Comparison of ENCODE assay signal across 7 worm cellular contexts in the genomic region with DNA sequence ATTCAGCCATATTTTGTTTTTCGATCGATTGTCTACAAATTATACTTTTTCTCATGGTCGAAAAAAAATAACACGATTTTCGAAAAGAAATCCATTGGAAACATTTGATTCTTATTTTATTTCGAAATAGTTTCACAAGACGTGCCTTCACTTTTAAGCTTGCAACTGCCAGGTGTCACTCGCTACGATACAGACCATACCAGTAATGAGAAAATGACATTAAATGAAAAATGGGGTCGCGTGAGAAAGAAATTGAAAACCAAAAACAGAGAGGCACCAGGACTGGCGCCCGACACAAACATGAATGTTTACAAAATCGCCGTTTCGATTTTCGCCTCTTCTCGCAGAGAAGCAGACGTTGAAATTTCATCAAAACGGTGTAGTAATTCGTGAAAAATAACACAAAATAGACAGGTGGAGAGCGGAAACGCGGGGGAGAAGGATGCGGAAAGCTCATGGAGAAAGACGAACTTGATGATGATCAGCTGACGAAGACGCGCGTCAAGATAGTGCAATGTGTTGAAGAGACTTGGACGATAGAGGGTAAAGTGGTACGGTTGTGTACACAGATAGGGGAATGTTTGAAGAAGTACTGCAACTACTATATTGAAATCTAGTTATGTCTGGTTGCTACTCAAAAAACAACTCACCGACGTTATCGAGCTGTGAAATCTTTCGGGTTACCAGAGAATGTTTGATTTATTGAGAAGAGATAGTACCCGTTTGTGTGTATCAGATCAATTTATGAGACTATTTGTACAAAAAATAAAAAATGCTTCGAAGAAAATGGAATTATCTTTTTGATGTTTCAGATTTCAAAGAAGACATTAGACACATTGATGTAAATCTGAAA.
TF ChIP-seq lines count a peak whose summit lies in the region.

No protein-coding gene starts in this region.

TF ChIP-seq in whole organism, L1 larva, 84 proteins besides CTCF, POLR2A, EP300 and RAD21 (continues in another document):
- peak in 1 of 2 experiments; percentile 45 for TF ChIP-seq lin-35 (GFP tag; optimal IDR thresholded peaks at IDR 0.05; lab: Kevin White, UChicago)
- TF ChIP-seq snu-23 (GFP tag; optimal IDR thresholded peaks at IDR 0.05; lab: Kevin White, UChicago): peak; percentile 6
- no peak for TF ChIP-seq Y116A8C.19 (tag; optimal IDR thresholded peaks at IDR 0.05; lab: Kevin White, UChicago; ENCODE audit: borderline replicate concordance)
- TF ChIP-seq lsy-2 (tag; optimal IDR thresholded peaks at IDR 0.05; lab: Kevin White, UChicago): peak in 1 of 2 experiments; percentile 30
- no peak for TF ChIP-seq nhr-11 (tag; optimal IDR thresholded peaks at IDR 0.05; lab: Kevin White, UChicago)
- TF ChIP-seq C04F5.9 (tag; optimal IDR thresholded peaks at IDR 0.05; lab: Kevin White, UChicago): no peak
- TF ChIP-seq nhr-19 (GFP tag; conservative IDR thresholded peaks at IDR 0.05; lab: Robert Waterston, UW): no peak
- TF ChIP-seq nhr-71 (tag; optimal IDR thresholded peaks at IDR 0.05; lab: Kevin White, UChicago): peak; percentile 19
- peak; percentile 83 for TF ChIP-seq nhr-85 (tag; lab: Kevin White, UChicago)
- TF ChIP-seq swsn-7 (tag; optimal IDR thresholded peaks at IDR 0.05; lab: Kevin White, UChicago): no peak
- peak; percentile 25 for TF ChIP-seq nhr-20 (tag; optimal IDR thresholded peaks at IDR 0.05; lab: Kevin White, UChicago)

TF ChIP-seq in whole organism, L2 larva, 48 proteins besides CTCF, POLR2A, EP300 and RAD21:
- TF ChIP-seq F13H6.1 (tag; optimal IDR thresholded peaks at IDR 0.05; lab: Kevin White, UChicago) (peak; percentile 46), nhr-6 (tag; optimal IDR thresholded peaks at IDR 0.05; lab: Kevin White, UChicago) (no peak), nhr-25 (tag; optimal IDR thresholded peaks at IDR 0.05; lab: Kevin White, UChicago) (peak; percentile 4), elt-3 (tag; optimal IDR thresholded peaks at IDR 0.05; lab: Kevin White, UChicago) (no peak), nhr-129 (tag; optimal IDR thresholded peaks at IDR 0.05; lab: Kevin White, UChicago) (peak; percentile 21), lsy-2 (tag; optimal IDR thresholded peaks at IDR 0.05; lab: Kevin White, UChicago) (no peak)

TF ChIP-seq in whole organism, L3 larva, 47 proteins besides CTCF, POLR2A, EP300 and RAD21:
- TF ChIP-seq elt-1 (tag; optimal IDR thresholded peaks at IDR 0.05; lab: Kevin White, UChicago) (peak; percentile 81), pha-4 (tag; optimal IDR thresholded peaks at IDR 0.05; lab: Kevin White, UChicago) (peak; percentile 87), nhr-12 (tag; optimal IDR thresholded peaks at IDR 0.05; lab: Kevin White, UChicago) (no peak)

TF ChIP-seq in whole organism, L4 larva, 104 proteins besides CTCF, POLR2A, EP300 and RAD21 (continues in another document):
- TF ChIP-seq unc-62 (GFP tag; optimal IDR thresholded peaks at IDR 0.05 in 1 of 2; lab: Kevin White, UChicago): peak in 1 of 2 experiments; percentile 60
- no peak for TF ChIP-seq unc-62 (tag; optimal IDR thresholded peaks at IDR 0.05; lab: Kevin White, UChicago)
- TF ChIP-seq zfp-2 (tag; optimal IDR thresholded peaks at IDR 0.05; lab: Kevin White, UChicago): no peak
- no peak for TF ChIP-seq mes-2 (tag; optimal IDR thresholded peaks at IDR 0.05; lab: Kevin White, UChicago; ENCODE audit: poor library complexity, severe bottlenecking)
- TF ChIP-seq hlh-30 (tag; optimal IDR thresholded peaks at IDR 0.05; lab: Kevin White, UChicago; ENCODE audit: insufficient read depth): peak; percentile 49
- TF ChIP-seq nhr-6 (tag; optimal IDR thresholded peaks at IDR 0.05; lab: Kevin White, UChicago): peak; percentile 49
- TF ChIP-seq hmg-1.1 (GFP tag; IDR thresholded peaks at IDR 0.05; lab: Robert Waterston, UW): peak; percentile 32; the same call in 1 of the 2 replicates
- TF ChIP-seq mdl-1 (tag; optimal IDR thresholded peaks at IDR 0.05; lab: Kevin White, UChicago): peak in 1 of 2 experiments; percentile 27
- TF ChIP-seq madf-9 (GFP tag; conservative IDR thresholded peaks at IDR 0.05; lab: Robert Waterston, UW): peak; percentile 49; the same call in 1 of the 2 replicates
- TF ChIP-seq hlh-11 (tag; optimal IDR thresholded peaks at IDR 0.05; lab: Kevin White, UChicago): peak; percentile 59
- TF ChIP-seq mxl-2 (GFP tag; conservative IDR thresholded peaks at IDR 0.05; lab: Robert Waterston, UW): no peak
- peak in 1 of 2 experiments; percentile 44 for TF ChIP-seq daf-16 (GFP tag; optimal IDR thresholded peaks at IDR 0.05; lab: Kevin White, UChicago)
- peak; percentile 65 for TF ChIP-seq daf-16 (tag; optimal IDR thresholded peaks at IDR 0.05; lab: Kevin White, UChicago)
- no peak for TF ChIP-seq spr-1 (tag; optimal IDR thresholded peaks at IDR 0.05; lab: Kevin White, UChicago)

TF ChIP-seq in whole organism, late embryonic, 69 proteins besides CTCF, POLR2A, EP300 and RAD21:
- TF ChIP-seq ceh-34 (tag; optimal IDR thresholded peaks at IDR 0.05; lab: Kevin White, UChicago): peak; percentile 11
- peak; percentile 33 for TF ChIP-seq tbx-2 (tag; optimal IDR thresholded peaks at IDR 0.05; lab: Kevin White, UChicago)
- TF ChIP-seq gmeb-2 (tag; optimal IDR thresholded peaks at IDR 0.05; lab: Kevin White, UChicago): no peak
- peak; percentile 45 for TF ChIP-seq hlh-30 (tag; optimal IDR thresholded peaks at IDR 0.05; lab: Kevin White, UChicago; ENCODE audit: insufficient read depth)
- TF ChIP-seq ceh-18 (tag; optimal IDR thresholded peaks at IDR 0.05; lab: Kevin White, UChicago): peak; percentile 62

TF ChIP-seq in whole organism, mixed stage, embryonic, 35 proteins besides CTCF, POLR2A, EP300 and RAD21:
- TF ChIP-seq sem-2 (GFP tag; optimal IDR thresholded peaks at IDR 0.05; lab: Kevin White, UChicago) (no peak), mep-1 (tag; optimal IDR thresholded peaks at IDR 0.05; lab: Kevin White, UChicago) (no peak), drap-1 (GFP tag; optimal IDR thresholded peaks at IDR 0.05; lab: Kevin White, UChicago) (no peak), unc-120 (tag; optimal IDR thresholded peaks at IDR 0.05; lab: Kevin White, UChicago; ENCODE audit: poor library complexity, severe bottlenecking) (peak; percentile 24), hlh-1 (tag; optimal IDR thresholded peaks at IDR 0.05; lab: Kevin White, UChicago) (peak; percentile 4)

TF ChIP-seq in whole organism, young adult, 124 proteins besides CTCF, POLR2A, EP300 and RAD21:
- TF ChIP-seq ceh-100 (GFP tag; IDR thresholded peaks at IDR 0.05; lab: Robert Waterston, UW) (no peak), hmg-1.2 (GFP tag; IDR thresholded peaks at IDR 0.05; lab: Robert Waterston, UW) (peak; percentile 18; the same call in 1 of the 2 replicates), madf-6 (GFP tag; IDR thresholded peaks at IDR 0.05; lab: Robert Waterston, UW) (no peak), snpc-4 (GFP tag; optimal IDR thresholded peaks at IDR 0.05; lab: Kevin White, UChicago) (no peak), snpc-4 (tag; optimal IDR thresholded peaks at IDR 0.05; lab: Kevin White, UChicago) (peak in 1 of 4 experiments; percentile 20), C17E4.6 (GFP tag; IDR thresholded peaks at IDR 0.05; lab: Robert Waterston, UW) (no peak), nhr-80 (tag; optimal IDR thresholded peaks at IDR 0.05; lab: Kevin White, UChicago) (peak; percentile 39), Y53F4B.3 (GFP tag; IDR thresholded peaks at IDR 0.05; lab: Robert Waterston, UW) (no peak), F23B12.7 (tag; optimal IDR thresholded peaks at IDR 0.05; lab: Kevin White, UChicago; ENCODE audit: insufficient read depth) (peak; percentile 14), attf-5 (GFP tag; optimal IDR thresholded peaks at IDR 0.05; lab: Kevin White, UChicago) (peak; percentile 15), efl-1 (GFP tag; optimal IDR thresholded peaks at IDR 0.05; lab: Kevin White, UChicago) (no peak), zim-3 (tag; optimal IDR thresholded peaks at IDR 0.05; lab: Kevin White, UChicago) (no peak), cebp-1 (GFP tag; IDR thresholded peaks at IDR 0.05; lab: Robert Waterston, UW) (peak; percentile 71; the same call in 1 of the 2 replicates), cebp-1 (tag; optimal IDR thresholded peaks at IDR 0.05; lab: Kevin White, UChicago) (peak; percentile 72), hrde-1 (tag; optimal IDR thresholded peaks at IDR 0.05; lab: Kevin White, UChicago; ENCODE audit: borderline replicate concordance) (no peak), Y53G8AR.9 (GFP tag; conservative IDR thresholded peaks at IDR 0.05; lab: Robert Waterston, UW) (no peak), F39B2.1 (GFP tag; IDR thresholded peaks at IDR 0.05; lab: Robert Waterston, UW) (no peak), ztf-25 (GFP tag; IDR thresholded peaks at IDR 0.05; lab: Robert Waterston, UW) (no peak)
